Worm (Caenorhabditis elegans): ENCODE results near the gene clc-19.
A peak's percentile ranks its signal among the peaks of the same experiment; 100 is the strongest.

Gene clc-19

ce11 chrIII:853414-853813 lies 20.0 kb downstream of the clc-19 start:
- TF ChIP-seq mef-2 (tag; optimal IDR thresholded peaks at IDR 0.05) (no peak), hlh-4 (tag; optimal IDR thresholded peaks at IDR 0.05) (no peak), mab-9 (GFP tag; IDR thresholded peaks at IDR 0.05) (no peak), Y116A8C.19 (tag; optimal IDR thresholded peaks at IDR 0.05; ENCODE audit: borderline replicate concordance) (no peak), lir-3 (tag; optimal IDR thresholded peaks at IDR 0.05; ENCODE audit: poor library complexity) (no peak), egl-13 (tag; optimal IDR thresholded peaks at IDR 0.05) (no peak), nhr-11 (tag; optimal IDR thresholded peaks at IDR 0.05) (no peak)

ce11 chrIII:852296-852695 lies 21.1 kb downstream of the clc-19 start, which contains the start of gene moma-1:
TSS of gene moma-1 (minus strand) at chrIII:852396.
- peak; percentile 44 for TF ChIP-seq nhr-85 (tag)
- TF ChIP-seq mab-9 (GFP tag; IDR thresholded peaks at IDR 0.05) = no peak
- TF ChIP-seq nhr-90 (tag; optimal IDR thresholded peaks at IDR 0.05; ENCODE audit: poor library complexity) = peak; percentile 18
- TF ChIP-seq unc-98 (GFP tag; IDR thresholded peaks at IDR 0.05) = no peak
- no peak for TF ChIP-seq ces-1 (GFP tag; optimal IDR thresholded peaks at IDR 0.05)
- TF ChIP-seq dsc-1 (tag; optimal IDR thresholded peaks at IDR 0.05) = no peak
- TF ChIP-seq fkh-4 (tag; optimal IDR thresholded peaks at IDR 0.05; ENCODE audit: borderline replicate concordance) = no peak

- peak; percentile 21 for TF ChIP-seq lin-15B (tag; optimal IDR thresholded peaks at IDR 0.05)
- TF ChIP-seq unc-86 (tag; optimal IDR thresholded peaks at IDR 0.05) = no peak
- TF ChIP-seq alr-1 (tag; optimal IDR thresholded peaks at IDR 0.05; ENCODE audit: borderline replicate concordance) = no peak
- no peak for TF ChIP-seq unc-62 (GFP tag; optimal IDR thresholded peaks at IDR 0.05)
- no peak for TF ChIP-seq ets-5 (GFP tag; IDR thresholded peaks at IDR 0.05)
- peak; percentile 90 to 94 for TF ChIP-seq efl-1 (optimal IDR thresholded peaks at IDR 0.05)
- peak; percentile 93 to 99 for TF ChIP-seq efl-1 (GFP tag; optimal IDR thresholded peaks at IDR 0.05 in 1 of 2)
- peak; percentile 29 for TF ChIP-seq dsc-1 (tag; optimal IDR thresholded peaks at IDR 0.05)
- peak; percentile 1 for TF ChIP-seq unc-130 (tag; optimal IDR thresholded peaks at IDR 0.05)
- peak in 1 of 2 experiments; percentile 43 for TF ChIP-seq mdl-1 (tag; optimal IDR thresholded peaks at IDR 0.05)
- TF ChIP-seq pag-3 (tag; optimal IDR thresholded peaks at IDR 0.05; ENCODE audit: borderline replicate concordance, insufficient read depth) = no peak
- peak; percentile 73 for TF ChIP-seq nhr-90 (tag; optimal IDR thresholded peaks at IDR 0.05; ENCODE audit: poor library complexity)
- no peak for TF ChIP-seq nhr-76 (tag; optimal IDR thresholded peaks at IDR 0.05)
- TF ChIP-seq isw-1 (GFP tag; IDR thresholded peaks at IDR 0.05) = 0 out of 2 replicates have a peak, but pooled peaks have one; percentile 5
- no peak for TF ChIP-seq pqm-1 (tag; optimal IDR thresholded peaks at IDR 0.05)
- TF ChIP-seq mep-1 (tag; optimal IDR thresholded peaks at IDR 0.05) = peak; percentile 51
- TF ChIP-seq skn-1 (tag; optimal IDR thresholded peaks at IDR 0.05) = peak; percentile 7
- peak; percentile 71 for TF ChIP-seq nhr-47 (tag; optimal IDR thresholded peaks at IDR 0.05)
- no peak for TF ChIP-seq ama-1 (optimal IDR thresholded peaks at IDR 0.05)
- TF ChIP-seq blmp-1 (tag; optimal IDR thresholded peaks at IDR 0.05) = peak; percentile 23
- TF ChIP-seq ztf-4 (tag; optimal IDR thresholded peaks at IDR 0.05) = no peak
- no peak for TF ChIP-seq zip-4 (GFP tag; optimal IDR thresholded peaks at IDR 0.05)
- TF ChIP-seq sptf-1 (tag; optimal IDR thresholded peaks at IDR 0.05) = no peak
- TF ChIP-seq jun-1 (tag; optimal IDR thresholded peaks at IDR 0.05) = no peak
- TF ChIP-seq zag-1 (tag; optimal IDR thresholded peaks at IDR 0.05) = no peak
- peak; percentile 47 for TF ChIP-seq lir-3 (tag; optimal IDR thresholded peaks at IDR 0.05; ENCODE audit: poor library complexity)
- TF ChIP-seq ceh-63 (GFP tag; optimal IDR thresholded peaks at IDR 0.05) = no peak
- TF ChIP-seq lin-35 (GFP tag; optimal IDR thresholded peaks at IDR 0.05) = peak; percentile 91 to 97
- TF ChIP-seq egl-27 (tag; optimal IDR thresholded peaks at IDR 0.05) = no peak
- no peak for TF ChIP-seq F16B12.6 (tag; optimal IDR thresholded peaks at IDR 0.05)
- no peak for TF ChIP-seq tlp-1 (tag; optimal IDR thresholded peaks at IDR 0.05)
- peak; percentile 78 for TF ChIP-seq nhr-85 (tag)
- no peak for TF ChIP-seq ceh-8 (GFP tag; optimal IDR thresholded peaks at IDR 0.05)
- TF ChIP-seq nhr-71 (tag; optimal IDR thresholded peaks at IDR 0.05) = peak; percentile 70
- no peak for TF ChIP-seq nhr-84 (tag; optimal IDR thresholded peaks at IDR 0.05)
- no peak for TF ChIP-seq hlh-17 (GFP tag; optimal IDR thresholded peaks at IDR 0.05; ENCODE audit: borderline replicate concordance)
- TF ChIP-seq fkh-8 (tag; optimal IDR thresholded peaks at IDR 0.05) = peak; percentile 12
- no peak for TF ChIP-seq nhr-77 (tag; optimal IDR thresholded peaks at IDR 0.05)
- TF ChIP-seq hpl-2 (GFP tag; optimal IDR thresholded peaks at IDR 0.05) = no peak
- TF ChIP-seq tbx-2 (tag; optimal IDR thresholded peaks at IDR 0.05) = peak; percentile 58
Measured at ce11 chrIII:845485-845884, 27.9 kb downstream of the clc-19 start, which contains the start of gene K02F3.2. TSS of gene K02F3.2 (plus strand) at chrIII:845841.
